Fruit fly (Drosophila melanogaster) whole organism, embryonic: ENCODE data around the gene Clk.

ENCODE experiments used
- Aef1 ChIP-seq: fragments of 200-800 bp; sonication (Bioruptor generic); IDR thresholded peaks from 3 replicates; pipeline ENCODE4 v1.3.6; 2022; ENCODE audit warnings: missing biosample characterization, missing genetic modification characterization
- Antp ChIP-seq: fragments of 200-800 bp; sonication (Bioruptor generic); optimal IDR thresholded peaks from 3 replicates; lab custom pipeline; 2016; ENCODE audit warnings: missing biosample characterization, missing genetic modification characterization
- B-H1 ChIP-seq: fragments of 200-800 bp; sonication (Bioruptor generic); IDR thresholded peaks from 3 replicates; pipeline ENCODE4 v1.3.6; 2022; ENCODE audit warnings: missing biosample characterization, missing genetic modification characterization
- Blimp-1 ChIP-seq: fragments of 200-800 bp; sonication (Bioruptor generic); optimal IDR thresholded peaks from 3 replicates; lab custom pipeline; 2018; ENCODE audit warnings: missing biosample characterization, missing genetic modification characterization, mild to moderate bottlenecking, moderate library complexity, missing genetic modification reagents
- C15 ChIP-seq: fragments of 200-800 bp; sonication (Bioruptor generic); IDR thresholded peaks from 3 replicates; pipeline ENCODE4 v1.3.6; 2022; ENCODE audit warnings: missing biosample characterization, missing genetic modification characterization
- CG10543 ChIP-seq: fragments of 200-800 bp; sonication (Bioruptor generic); optimal IDR thresholded peaks from 3 replicates; lab custom pipeline; 2017; ENCODE audit warnings: missing biosample characterization, mild to moderate bottlenecking, missing genetic modification characterization, moderate library complexity
- CG12071 ChIP-seq: fragments of 200-800 bp; sonication (Bioruptor generic); optimal IDR thresholded peaks from 3 replicates; lab custom pipeline; 2018; ENCODE audit warnings: missing biosample characterization, mild to moderate bottlenecking, missing genetic modification characterization
- CG12104 ChIP-seq: fragments of 200-800 bp; sonication (Bioruptor generic); optimal IDR thresholded peaks from 3 replicates; lab custom pipeline; 2016; ENCODE audit warnings: missing biosample characterization, missing genetic modification characterization
- CG12942 ChIP-seq: fragments of 200-800 bp; sonication (Bioruptor generic); optimal IDR thresholded peaks from 3 replicates; lab custom pipeline; 2016; ENCODE audit warnings: missing biosample characterization, missing genetic modification characterization
- CG1603 ChIP-seq: fragments of 200-800 bp; sonication (Bioruptor generic); optimal IDR thresholded peaks from 2 replicates; lab custom pipeline; 2019; ENCODE audit warnings: missing biosample characterization, mild to moderate bottlenecking, missing genetic modification characterization, moderate library complexity
- CG17359 ChIP-seq: fragments of 200-800 bp; sonication (Bioruptor generic); optimal IDR thresholded peaks from 3 replicates; lab custom pipeline; 2018; ENCODE audit warnings: missing biosample characterization, mild to moderate bottlenecking, missing genetic modification characterization, moderate library complexity
- CG17612 ChIP-seq: fragments of 200-800 bp; sonication (Bioruptor generic); IDR thresholded peaks from 2 replicates; pipeline ENCODE4 v1.3.6; 2022; ENCODE audit warnings: missing biosample characterization, missing genetic modification characterization
- CG17802 ChIP-seq: fragments of 200-800 bp; sonication (Bioruptor generic); optimal IDR thresholded peaks from 2 replicates; lab custom pipeline; 2018; ENCODE audit warnings: missing biosample characterization, mild to moderate bottlenecking, missing genetic modification characterization, moderate library complexity
- CG17912 ChIP-seq: fragments of 200-800 bp; sonication (Bioruptor generic); optimal IDR thresholded peaks from 2 replicates; lab custom pipeline; 2018; ENCODE audit warnings: missing biosample characterization, mild to moderate bottlenecking, missing genetic modification characterization
- CG1832 ChIP-seq: fragments of 200-800 bp; sonication (Bioruptor generic); optimal IDR thresholded peaks from 2 replicates; lab custom pipeline; 2017; ENCODE audit warnings: missing biosample characterization, mild to moderate bottlenecking, missing genetic modification characterization, inconsistent platforms
- CG18764 ChIP-seq: fragments of 200-800 bp; sonication (Bioruptor generic); optimal IDR thresholded peaks from 3 replicates; lab custom pipeline; 2016; ENCODE audit warnings: missing biosample characterization, missing genetic modification characterization
- CG2202 ChIP-seq: fragments of 200-800 bp; sonication (Bioruptor generic); optimal IDR thresholded peaks from 2 replicates; lab custom pipeline; 2018; ENCODE audit warnings: missing biosample characterization, mild to moderate bottlenecking, missing genetic modification characterization
- CG42726 ChIP-seq: fragments of 200-800 bp; sonication (Bioruptor generic); IDR thresholded peaks from 2 replicates; pipeline ENCODE4 v1.3.6; 2022; ENCODE audit warnings: missing biosample characterization, missing genetic modification characterization; ENCODE audit not compliant: partially characterized antibody
- CG43689 ChIP-seq: fragments of 200-800 bp; sonication (Bioruptor generic); IDR thresholded peaks from 2 replicates; pipeline ENCODE4 v1.3.6; 2022; ENCODE audit warnings: missing biosample characterization, missing genetic modification characterization
- CG6654 ChIP-seq: fragments of 200-800 bp; sonication (Bioruptor generic); optimal IDR thresholded peaks from 2 replicates; lab custom pipeline; 2017; ENCODE audit warnings: missing biosample characterization, mild to moderate bottlenecking, missing genetic modification characterization
- CG7372 ChIP-seq: fragments of 200-800 bp; sonication (Bioruptor generic); IDR thresholded peaks from 2 replicates; pipeline ENCODE4 v1.3.6; 2022; ENCODE audit warnings: missing biosample characterization, missing genetic modification characterization
- CG9215 ChIP-seq: fragments of 200-800 bp; sonication (Bioruptor generic); IDR thresholded peaks from 2 replicates; pipeline ENCODE4 v1.3.6; 2022; ENCODE audit warnings: missing biosample characterization, missing genetic modification characterization
- Dbx ChIP-seq: fragments of 200-800 bp; sonication (Bioruptor generic); IDR thresholded peaks from 3 replicates; pipeline ENCODE4 v1.3.6; 2022; ENCODE audit warnings: missing biosample characterization, missing genetic modification characterization
- Elba2 ChIP-seq: fragments of 200-800 bp; sonication (Bioruptor generic); optimal IDR thresholded peaks from 3 replicates; lab custom pipeline; 2016; ENCODE audit warnings: missing biosample characterization, missing genetic modification characterization
- Ets65A ChIP-seq: fragments of 200-800 bp; sonication (Bioruptor generic); peaks from one replicate; lab custom pipeline; 2016; ENCODE audit warnings: missing biosample characterization, missing genetic modification characterization
- Hr78 ChIP-seq, 2 experiments: fragments of 200-800 bp in 1 of 2; fragments of >200 bp in 1 of 2; sonication (Bioruptor generic) in 1 of 2; optimal IDR thresholded peaks; 2 replicates each; lab custom pipeline; 2017 to 2019; ENCODE audit warnings: missing biosample characterization in 2 of 2, missing genetic modification characterization in 2 of 2, mild to moderate bottlenecking in 1 of 2, moderate library complexity in 1 of 2
- Lhr ChIP-seq: fragments of 200-800 bp; sonication (Bioruptor generic); optimal IDR thresholded peaks from 3 replicates; lab custom pipeline; 2017; ENCODE audit warnings: mild to moderate bottlenecking, missing biosample characterization, missing genetic modification reagents, missing genetic modification characterization
- MTF-1 ChIP-seq: fragments of 200-800 bp; sonication (Bioruptor generic); optimal IDR thresholded peaks from 2 replicates; lab custom pipeline; 2018; ENCODE audit warnings: missing biosample characterization, mild to moderate bottlenecking, missing genetic modification characterization, borderline replicate concordance
- Six4 ChIP-seq: fragments of 200-800 bp; sonication (Bioruptor generic); optimal IDR thresholded peaks from 2 replicates; lab custom pipeline; 2016; ENCODE audit warnings: missing biosample characterization, missing genetic modification characterization
- bcd ChIP-seq: fragments of 200-800 bp; sonication (Bioruptor generic); optimal IDR thresholded peaks from 2 replicates; lab custom pipeline; 2017; ENCODE audit warnings: missing biosample characterization, mild to moderate bottlenecking, missing genetic modification characterization
- cg ChIP-seq: fragments of 200-800 bp; sonication (Bioruptor generic); optimal IDR thresholded peaks from 3 replicates; lab custom pipeline; 2019; ENCODE audit warnings: missing biosample characterization, mild to moderate bottlenecking, missing genetic modification characterization, moderate library complexity
- da ChIP-seq: fragments of 200-800 bp; sonication (Bioruptor generic); optimal IDR thresholded peaks from 2 replicates; lab custom pipeline; 2016; ENCODE audit warnings: missing biosample characterization, missing genetic modification characterization
- dm ChIP-seq: fragments of 200-800 bp; sonication (Bioruptor generic); optimal IDR thresholded peaks from 3 replicates; lab custom pipeline; 2016; ENCODE audit warnings: missing biosample characterization, missing genetic modification characterization
- dmrt99B ChIP-seq: fragments of 200-800 bp; sonication (Bioruptor generic); optimal IDR thresholded peaks from 2 replicates; lab custom pipeline; 2018; ENCODE audit warnings: missing biosample characterization, mild to moderate bottlenecking, missing genetic modification characterization, moderate library complexity
- ems ChIP-seq: fragments of 200-800 bp; sonication (Bioruptor generic); optimal IDR thresholded peaks from 3 replicates; lab custom pipeline; 2016; ENCODE audit warnings: missing biosample characterization, missing genetic modification characterization
- fd102C ChIP-seq: fragments of 200-800 bp; sonication (Bioruptor generic); optimal IDR thresholded peaks from 2 replicates; lab custom pipeline; 2018; ENCODE audit warnings: missing biosample characterization, mild to moderate bottlenecking, missing genetic modification characterization, moderate library complexity
- kni ChIP-seq: fragments of 200-800 bp; sonication (Bioruptor generic); optimal IDR thresholded peaks from 3 replicates; lab custom pipeline; 2017; ENCODE audit warnings: mild to moderate bottlenecking, missing biosample characterization, missing genetic modification reagents, missing genetic modification characterization
- lilli ChIP-seq: fragments of 200-800 bp; sonication (Bioruptor generic); optimal IDR thresholded peaks from 3 replicates; lab custom pipeline; 2016; ENCODE audit warnings: missing biosample characterization, missing genetic modification characterization
- oc ChIP-seq: fragments of 200-800 bp; sonication (Bioruptor generic); optimal IDR thresholded peaks from 2 replicates; lab custom pipeline; 2018; ENCODE audit warnings: missing biosample characterization, mild to moderate bottlenecking, missing genetic modification characterization, moderate library complexity
- pfk ChIP-seq: fragments of 200-800 bp; sonication (Bioruptor generic); optimal IDR thresholded peaks from 2 replicates; lab custom pipeline; 2018; ENCODE audit warnings: missing biosample characterization, mild to moderate bottlenecking, missing genetic modification characterization, moderate library complexity
- scrt ChIP-seq: fragments of 200-800 bp; sonication (Bioruptor generic); optimal IDR thresholded peaks from 2 replicates; lab custom pipeline; 2018; ENCODE audit warnings: missing biosample characterization, mild to moderate bottlenecking, missing genetic modification characterization, moderate library complexity
- sens ChIP-seq: fragments of 200-800 bp; sonication (Bioruptor generic); peaks from one replicate; lab custom pipeline; 2016; ENCODE audit warnings: missing biosample characterization, missing genetic modification characterization
- seq ChIP-seq: fragments of 200-800 bp; sonication (Bioruptor generic); IDR thresholded peaks from 2 replicates; pipeline ENCODE4 v1.3.6; 2022; ENCODE audit warnings: missing biosample characterization, missing genetic modification characterization
- stc ChIP-seq: fragments of 200-800 bp; sonication (Bioruptor generic); IDR thresholded peaks from 2 replicates; pipeline ENCODE4 v1.3.6; 2022; ENCODE audit warnings: missing biosample characterization, missing genetic modification characterization
- stwl ChIP-seq: fragments of 200-800 bp; sonication (Bioruptor generic); optimal IDR thresholded peaks from 3 replicates; lab custom pipeline; 2018; ENCODE audit warnings: missing biosample characterization, mild to moderate bottlenecking, missing genetic modification characterization, moderate library complexity
- twi ChIP-seq: fragments of 200-800 bp; optimal IDR thresholded peaks from 2 replicates; lab custom pipeline; 2019; ENCODE audit warnings: missing biosample characterization, mild to moderate bottlenecking, missing genetic modification characterization, moderate library complexity
- vnd ChIP-seq: fragments of 200-800 bp; sonication (Bioruptor generic); IDR thresholded peaks from 3 replicates; pipeline ENCODE4 v1.3.6; 2022; ENCODE audit warnings: missing biosample characterization, missing genetic modification characterization; ENCODE audit not compliant: partially characterized antibody
- yki ChIP-seq: fragments of >200 bp; optimal IDR thresholded peaks from 3 replicates; lab custom pipeline; 2018
- zf30C ChIP-seq: fragments of 200-800 bp; sonication (Bioruptor generic); optimal IDR thresholded peaks from 3 replicates; lab custom pipeline; 2018; ENCODE audit warnings: missing biosample characterization, mild to moderate bottlenecking, missing genetic modification characterization

Gene Clk

dm6 chr3L:7809289-7810099 is 34.1 kb upstream of the Clk start, which contains the start of gene CG32369 (continued):
- TF ChIP-seq CG1832 (GFP tag; lab: Kevin White, UChicago): no peak
- no peak for TF ChIP-seq Ets65A (GFP tag; lab: Kevin White, UChicago)
- 0 out of 3 replicates have a peak, but pooled peaks have one; percentile 36 for TF ChIP-seq vnd (GFP tag; lab: Robert Waterston, UW)
- TF ChIP-seq CG17802: no peak
- TF ChIP-seq cg (GFP tag; lab: Kevin White, UChicago): peak; percentile 42
- no peak for TF ChIP-seq kni
- TF ChIP-seq pfk (GFP tag; lab: Kevin White, UChicago): no peak
- no peak for TF ChIP-seq Elba2 (GFP tag; lab: Kevin White, UChicago)
- TF ChIP-seq bcd (GFP tag; lab: Kevin White, UChicago): no peak
- TF ChIP-seq dm (GFP tag; lab: Kevin White, UChicago): no peak
- TF ChIP-seq stwl (tag; lab: Kevin White, UChicago): no peak
- TF ChIP-seq dmrt99B (tag; lab: Kevin White, UChicago): peak; percentile 49
- peak; percentile 9 for TF ChIP-seq Blimp-1 (GFP tag; lab: Kevin White, UChicago)
- peak; percentile 56 for TF ChIP-seq yki
- TF ChIP-seq Six4: no peak
- TF ChIP-seq C15 (GFP tag; lab: Robert Waterston, UW): peak; percentile 44; the same call in 1 of the 3 replicates
- TF ChIP-seq CG17612 (GFP tag; lab: Robert Waterston, UW): no peak
- TF ChIP-seq CG7372: peak; percentile 30; the same call in 1 of the 2 replicates
- no peak for TF ChIP-seq CG6654
- TF ChIP-seq oc (tag; lab: Kevin White, UChicago): no peak
- TF ChIP-seq CG42726: no peak; the same call in 1 of the 2 replicates
- no peak for TF ChIP-seq B-H1 (GFP tag; lab: Robert Waterston, UW)
- TF ChIP-seq CG2202 (tag; lab: Kevin White, UChicago): no peak
- TF ChIP-seq Lhr (GFP tag; lab: Kevin White, UChicago): no peak
- no peak for TF ChIP-seq Antp (GFP tag; lab: Kevin White, UChicago)
- no peak for TF ChIP-seq twi
- no peak for TF ChIP-seq da
- TF ChIP-seq Hr78 (GFP tag; optimal IDR thresholded peaks at IDR 0.05; lab: Kevin White, UChicago): no peak
- TF ChIP-seq Aef1: no peak
- no peak for TF ChIP-seq fd102C (GFP tag; lab: Kevin White, UChicago)
- TF ChIP-seq CG12104 (GFP tag; lab: Kevin White, UChicago): no peak
- peak; percentile 70 for TF ChIP-seq CG10543
- peak; percentile 42 for TF ChIP-seq ems (GFP tag; lab: Kevin White, UChicago)
- TF ChIP-seq stc (GFP tag; lab: Robert Waterston, UW): 0 out of 2 replicates have a peak, but pooled peaks have one; percentile 6
- peak; percentile 10 for TF ChIP-seq CG17359
- peak; percentile 67; the same call in 2 of the 3 replicates for TF ChIP-seq Dbx (GFP tag; lab: Robert Waterston, UW)
- TF ChIP-seq seq (GFP tag; lab: Robert Waterston, UW): peak; percentile 70
- no peak for TF ChIP-seq zf30C (GFP tag; lab: Kevin White, UChicago)
- TF ChIP-seq CG1603: no peak
- no peak for TF ChIP-seq CG12942 (GFP tag; lab: Kevin White, UChicago)
- peak; percentile 33 for TF ChIP-seq CG12071
- TF ChIP-seq CG43689 (GFP tag; lab: Robert Waterston, UW): no peak
- TF ChIP-seq sens: peak; percentile 90
- TF ChIP-seq CG9215 (GFP tag; lab: Robert Waterston, UW): no peak
- TF ChIP-seq lilli (GFP tag; lab: Kevin White, UChicago): peak; percentile 65
- TF ChIP-seq MTF-1 (GFP tag; lab: Kevin White, UChicago): no peak
- peak; percentile 22 for TF ChIP-seq CG17912 (GFP tag; lab: Kevin White, UChicago)
- TF ChIP-seq CG18764 (GFP tag; lab: Kevin White, UChicago): no peak
- peak; percentile 67 for TF ChIP-seq scrt (GFP tag; lab: Kevin White, UChicago)
